Fruit fly (Drosophila melanogaster) whole organism, embryonic: Measurements from ENCODE around the gene CG33287.

Experiments
- Ada2b ChIP-seq: fragments of 200-800 bp; sonication (Bioruptor generic); IDR thresholded peaks from 2 replicates; pipeline ENCODE4 v1.3.6; 2022; ENCODE audit warnings: missing biosample characterization, missing genetic modification characterization
- Atf3 ChIP-seq: fragments of 200-800 bp; sonication (Bioruptor generic); optimal IDR thresholded peaks from 3 replicates; lab custom pipeline; 2016; ENCODE audit warnings: missing biosample characterization, missing genetic modification characterization
- C15 ChIP-seq: fragments of 200-800 bp; sonication (Bioruptor generic); IDR thresholded peaks from 3 replicates; pipeline ENCODE4 v1.3.6; 2022; ENCODE audit warnings: missing biosample characterization, missing genetic modification characterization
- CG1024 ChIP-seq: fragments of 200-800 bp; sonication (Bioruptor generic); IDR thresholded peaks from 2 replicates; pipeline ENCODE4 v1.3.6; 2022; ENCODE audit warnings: missing biosample characterization, missing genetic modification characterization
- CG11085 ChIP-seq: fragments of 200-800 bp; sonication (Bioruptor generic); IDR thresholded peaks from 2 replicates; pipeline ENCODE4 v1.3.6; 2022; ENCODE audit warnings: missing biosample characterization, missing genetic modification characterization
- CG12391 ChIP-seq: fragments of 200-800 bp; sonication (Bioruptor generic); optimal IDR thresholded peaks from 3 replicates; lab custom pipeline; 2018; ENCODE audit warnings: missing biosample characterization, mild to moderate bottlenecking, missing genetic modification characterization, moderate library complexity
- CG12769 ChIP-seq: fragments of 200-800 bp; sonication (Bioruptor generic); optimal IDR thresholded peaks from 2 replicates; lab custom pipeline; 2019; ENCODE audit warnings: missing biosample characterization, mild to moderate bottlenecking, missing genetic modification characterization, moderate library complexity
- CG13424 ChIP-seq: fragments of 200-800 bp; sonication (Bioruptor generic); optimal IDR thresholded peaks from 2 replicates; lab custom pipeline; 2019; ENCODE audit warnings: missing biosample characterization, mild to moderate bottlenecking, missing genetic modification characterization, moderate library complexity
- CG14050 ChIP-seq: fragments of 200-800 bp; sonication (Bioruptor generic); IDR thresholded peaks from 3 replicates; pipeline ENCODE4 v1.3.6; 2022; ENCODE audit warnings: missing biosample characterization, missing genetic modification characterization
- CG14860 ChIP-seq: fragments of 200-800 bp; sonication (Bioruptor generic); IDR thresholded peaks from 3 replicates; pipeline ENCODE4 v1.3.6; 2022; ENCODE audit warnings: missing biosample characterization, missing genetic modification characterization; ENCODE audit not compliant: partially characterized antibody
- CG15269 ChIP-seq: fragments of 200-800 bp; sonication (Bioruptor generic); optimal IDR thresholded peaks from 2 replicates; lab custom pipeline; 2018; ENCODE audit warnings: missing biosample characterization, mild to moderate bottlenecking, missing genetic modification characterization, moderate library complexity
- CG17912 ChIP-seq: fragments of 200-800 bp; sonication (Bioruptor generic); optimal IDR thresholded peaks from 2 replicates; lab custom pipeline; 2018; ENCODE audit warnings: missing biosample characterization, mild to moderate bottlenecking, missing genetic modification characterization
- CG18011 ChIP-seq: fragments of 200-800 bp; sonication (Bioruptor generic); optimal IDR thresholded peaks from 2 replicates; lab custom pipeline; 2017; ENCODE audit warnings: missing biosample characterization, missing genetic modification characterization, mild to moderate bottlenecking, moderate library complexity, missing genotype
- CG18262 ChIP-seq: fragments of 200-800 bp; optimal IDR thresholded peaks from 3 replicates; lab custom pipeline; 2019; ENCODE audit warnings: missing biosample characterization, mild to moderate bottlenecking, missing genetic modification characterization, moderate library complexity
- CG18764 ChIP-seq: fragments of 200-800 bp; sonication (Bioruptor generic); optimal IDR thresholded peaks from 3 replicates; lab custom pipeline; 2016; ENCODE audit warnings: missing biosample characterization, missing genetic modification characterization
- CG2712 ChIP-seq: fragments of 200-800 bp; optimal IDR thresholded peaks from 3 replicates; lab custom pipeline; 2019; ENCODE audit warnings: missing biosample characterization, mild to moderate bottlenecking, missing genetic modification characterization, moderate library complexity
- CG32532 ChIP-seq: fragments of 200-800 bp; sonication (Bioruptor generic); IDR thresholded peaks from 2 replicates; pipeline ENCODE4 v1.3.6; 2022; ENCODE audit warnings: missing biosample characterization, missing genetic modification characterization
- CG33213 ChIP-seq: fragments of 200-800 bp; sonication (Bioruptor generic); optimal IDR thresholded peaks from 3 replicates; lab custom pipeline; 2016; ENCODE audit warnings: missing biosample characterization, missing genetic modification characterization
- CG3838 ChIP-seq: fragments of 200-800 bp; sonication (Bioruptor generic); optimal IDR thresholded peaks from 3 replicates; lab custom pipeline; 2016; ENCODE audit warnings: missing biosample characterization, missing genetic modification characterization
- CG4617 ChIP-seq: fragments of 200-800 bp; sonication (Bioruptor generic); optimal IDR thresholded peaks from 3 replicates; lab custom pipeline; 2016; ENCODE audit warnings: missing biosample characterization, missing genetic modification characterization, borderline replicate concordance
- CG4730 ChIP-seq: fragments of 200-800 bp; sonication (Bioruptor generic); IDR thresholded peaks from 2 replicates; pipeline ENCODE4 v1.3.6; 2022; ENCODE audit warnings: missing biosample characterization, missing genetic modification characterization
- CG4820 ChIP-seq: fragments of 200-800 bp; sonication (Bioruptor generic); optimal IDR thresholded peaks from 3 replicates; lab custom pipeline; 2016; ENCODE audit warnings: missing biosample characterization, missing genetic modification characterization
- CG6683 ChIP-seq: fragments of 200-800 bp; sonication (Bioruptor generic); optimal IDR thresholded peaks from 2 replicates; lab custom pipeline; 2017; ENCODE audit warnings: missing biosample characterization, mild to moderate bottlenecking, missing genetic modification characterization, missing genetic modification reagents
- CG6854 ChIP-seq: fragments of 200-800 bp; sonication (Bioruptor generic); optimal IDR thresholded peaks from 3 replicates; lab custom pipeline; 2017; ENCODE audit warnings: missing biosample characterization, mild to moderate bottlenecking, missing genetic modification characterization
- CG8281 ChIP-seq: fragments of 200-800 bp; sonication (Bioruptor generic); optimal IDR thresholded peaks from 2 replicates; lab custom pipeline; 2018; ENCODE audit warnings: missing biosample characterization, mild to moderate bottlenecking, missing genetic modification characterization, moderate library complexity
- CG8478 ChIP-seq: fragments of >200 bp; optimal IDR thresholded peaks from 2 replicates; lab custom pipeline; 2018
- CG8924 ChIP-seq: fragments of 200-800 bp; optimal IDR thresholded peaks from 3 replicates; lab custom pipeline; 2019; ENCODE audit warnings: missing biosample characterization, mild to moderate bottlenecking, missing genetic modification characterization, moderate library complexity
- D ChIP-seq, 2 experiments: fragments of 200-800 bp in 1 of 2; fragments of >200 bp in 1 of 2; sonication (Bioruptor generic) in 1 of 2; optimal IDR thresholded peaks; 2 replicates in 1 of 2; 3 replicates in 1 of 2; lab custom pipeline; 2017; ENCODE audit warnings: mild to moderate bottlenecking in 1 of 2, missing biosample characterization in 1 of 2, missing genetic modification characterization in 1 of 2, missing genetic modification reagents in 1 of 2
- Dip3 ChIP-seq: fragments of 200-800 bp; sonication (Bioruptor generic); optimal IDR thresholded peaks from 3 replicates; lab custom pipeline; 2016; ENCODE audit warnings: missing biosample characterization, missing genetic modification characterization
- H15 ChIP-seq: fragments of 200-800 bp; sonication (Bioruptor generic); IDR thresholded peaks from 3 replicates; pipeline ENCODE4 v1.3.6; 2022; ENCODE audit warnings: missing biosample characterization, missing genetic modification characterization
- Hey ChIP-seq: fragments of 200-800 bp; sonication (Bioruptor generic); optimal IDR thresholded peaks from 3 replicates; lab custom pipeline; 2018; ENCODE audit warnings: missing biosample characterization, mild to moderate bottlenecking, missing genetic modification characterization
- MESR4 ChIP-seq: fragments of 200-800 bp; sonication (Bioruptor generic); optimal IDR thresholded peaks from 2 replicates; lab custom pipeline; 2018; ENCODE audit warnings: missing biosample characterization, mild to moderate bottlenecking, missing genetic modification characterization, moderate library complexity
- Med ChIP-seq: fragments of 200-800 bp; sonication (Bioruptor generic); peaks from one replicate; lab custom pipeline; 2016; ENCODE audit warnings: missing biosample characterization, missing genetic modification characterization, mild to moderate bottlenecking, inconsistent platforms, moderate library complexity
- Nf-YA ChIP-seq: fragments of 200-800 bp; sonication (Bioruptor generic); IDR thresholded peaks from 2 replicates; pipeline ENCODE4 v1.3.6; 2022; ENCODE audit warnings: missing biosample characterization, missing genetic modification characterization
- Spps ChIP-seq: fragments of 200-800 bp; sonication (Bioruptor generic); optimal IDR thresholded peaks from 2 replicates; lab custom pipeline; 2018; ENCODE audit warnings: missing biosample characterization, mild to moderate bottlenecking, missing genetic modification characterization
- al ChIP-seq: fragments of 200-800 bp; sonication (Bioruptor generic); IDR thresholded peaks from 2 replicates; pipeline ENCODE4 v1.3.6; 2022; ENCODE audit warnings: missing biosample characterization, missing genetic modification characterization
- ato ChIP-seq: fragments of 200-800 bp; sonication (Bioruptor generic); IDR thresholded peaks from 2 replicates; pipeline ENCODE4 v1.3.6; 2022; ENCODE audit warnings: missing biosample characterization, missing genetic modification characterization; ENCODE audit not compliant: partially characterized antibody
- br ChIP-seq: fragments of >200 bp; optimal IDR thresholded peaks from 2 replicates; lab custom pipeline; 2017
- chinmo ChIP-seq: fragments of 200-800 bp; sonication (Bioruptor generic); IDR thresholded peaks from 4 replicates; pipeline ENCODE4 v1.3.6; 2022; ENCODE audit warnings: missing biosample characterization, missing genetic modification characterization; ENCODE audit not compliant: partially characterized antibody
- eve ChIP-seq, 2 experiments: fragments of >200 bp; optimal IDR thresholded peaks; 2 replicates each; lab custom pipeline; 2017; ENCODE audit warnings: missing biosample characterization in 2 of 2, missing genetic modification characterization in 2 of 2
- fd64A ChIP-seq: fragments of 200-800 bp; sonication (Bioruptor generic); optimal IDR thresholded peaks from 3 replicates; lab custom pipeline; 2018; ENCODE audit warnings: missing biosample characterization, mild to moderate bottlenecking, missing genetic modification characterization
- gem ChIP-seq: fragments of 200-800 bp; sonication (Bioruptor generic); optimal IDR thresholded peaks from 2 replicates; lab custom pipeline; 2019; ENCODE audit warnings: missing biosample characterization, mild to moderate bottlenecking, missing genetic modification characterization, moderate library complexity
- ham ChIP-seq: fragments of 200-800 bp; sonication (Bioruptor generic); IDR thresholded peaks from 2 replicates; pipeline ENCODE4 v1.3.6; 2022; ENCODE audit warnings: missing biosample characterization, missing genetic modification characterization
- jigr1 ChIP-seq: fragments of 200-800 bp; sonication (Bioruptor generic); IDR thresholded peaks from 3 replicates; pipeline ENCODE4 v1.3.6; 2022; ENCODE audit warnings: missing biosample characterization, missing genetic modification characterization
- onecut ChIP-seq: fragments of 200-800 bp; sonication (Bioruptor generic); IDR thresholded peaks from 2 replicates; pipeline ENCODE4 v1.3.6; 2022; ENCODE audit warnings: missing biosample characterization, missing genetic modification characterization
- ro ChIP-seq: fragments of 200-800 bp; sonication (Bioruptor generic); IDR thresholded peaks from 2 replicates; pipeline ENCODE4 v1.3.6; 2022; ENCODE audit warnings: missing biosample characterization, missing genetic modification characterization
- schlank ChIP-seq: fragments of 200-800 bp; sonication (Bioruptor generic); optimal IDR thresholded peaks from 2 replicates; lab custom pipeline; 2018; ENCODE audit warnings: missing biosample characterization, mild to moderate bottlenecking, missing genetic modification characterization
- sens ChIP-seq: fragments of 200-800 bp; sonication (Bioruptor generic); peaks from one replicate; lab custom pipeline; 2016; ENCODE audit warnings: missing biosample characterization, missing genetic modification characterization
- sim ChIP-seq: fragments of 200-800 bp; sonication (Bioruptor generic); IDR thresholded peaks from 2 replicates; pipeline ENCODE4 v1.3.6; 2022; ENCODE audit warnings: missing biosample characterization, missing genetic modification characterization

The CG33287 gene

DNA sequence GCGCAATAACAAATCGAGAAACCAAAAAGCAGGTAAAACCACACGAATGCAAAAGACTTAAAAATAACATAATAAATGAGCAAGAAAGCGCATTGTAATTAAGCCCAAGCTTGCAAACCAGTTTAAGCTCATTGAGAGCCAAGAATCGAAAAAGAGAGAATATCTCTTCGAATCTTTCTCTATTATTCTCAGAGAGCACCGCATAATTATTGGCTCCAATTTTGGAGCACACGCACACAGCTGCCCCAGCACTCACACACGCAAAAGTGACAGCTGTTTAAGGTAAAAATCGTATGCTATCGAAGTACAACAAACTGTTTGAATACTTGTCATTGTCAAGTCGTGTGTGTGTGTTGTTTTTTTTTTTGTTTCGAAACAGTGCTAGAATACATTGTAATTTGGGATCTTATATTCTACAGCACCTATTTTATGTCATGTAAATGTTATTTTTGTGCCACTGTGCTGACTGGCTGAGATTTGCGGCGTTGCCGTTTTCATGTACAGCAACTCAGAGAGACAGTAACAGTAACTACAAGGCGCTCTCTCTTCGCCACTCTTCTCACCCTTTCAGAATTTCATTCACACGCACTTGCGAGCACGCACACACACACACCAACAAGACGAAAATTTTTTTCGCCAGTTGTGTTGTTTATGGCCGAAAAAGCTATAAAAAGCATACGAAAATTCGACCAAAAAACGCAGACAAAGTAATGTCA lies 39.1 kb upstream of the CG33287 start (continued):
- no peak for TF ChIP-seq CG18262 (tag; lab: Kevin White, UChicago)
- peak; percentile 43 for TF ChIP-seq CG6854 (GFP tag; lab: Kevin White, UChicago)
- peak; percentile 94 for TF ChIP-seq sens (GFP tag; lab: Kevin White, UChicago)
- peak; percentile 58 for TF ChIP-seq Ada2b (GFP tag; lab: Robert Waterston, UW)
- TF ChIP-seq ato (GFP tag; lab: Robert Waterston, UW) = no peak
- TF ChIP-seq CG4820 = peak; percentile 28
- no peak for TF ChIP-seq CG11085
- no peak for TF ChIP-seq br
- peak in 1 of 2 experiments; percentile 76 for TF ChIP-seq eve (GFP tag; optimal IDR thresholded peaks at IDR 0.05; lab: Kevin White, UChicago)
- 0 out of 2 replicates have a peak, but pooled peaks have one; percentile 14 for TF ChIP-seq onecut (GFP tag; lab: Robert Waterston, UW)
- TF ChIP-seq CG2712 (tag; lab: Kevin White, UChicago) = no peak
- TF ChIP-seq Hey = no peak
- TF ChIP-seq Med (GFP tag; lab: Kevin White, UChicago) = peak; percentile 84
- no peak for TF ChIP-seq CG3838 (GFP tag; lab: Kevin White, UChicago)
- TF ChIP-seq CG8924 = peak; percentile 24
- no peak; the same call in 1 of the 2 replicates for TF ChIP-seq CG4730 (GFP tag; lab: Robert Waterston, UW)
- TF ChIP-seq CG14860 (GFP tag; lab: Robert Waterston, UW) = no peak
- no peak for TF ChIP-seq schlank (tag; lab: Kevin White, UChicago)
- TF ChIP-seq CG14050 (GFP tag; lab: Robert Waterston, UW) = 0 out of 3 replicates have a peak, but pooled peaks have one; percentile 49
- peak; percentile 21 for TF ChIP-seq CG13424 (tag; lab: Kevin White, UChicago)
- peak; percentile 36 for TF ChIP-seq CG18011 (GFP tag; lab: Kevin White, UChicago)
- no peak for TF ChIP-seq CG4617 (GFP tag; lab: Kevin White, UChicago)
- peak; percentile 30 for TF ChIP-seq CG12769 (tag; lab: Kevin White, UChicago)
- peak; percentile 20 for TF ChIP-seq CG33213 (GFP tag; lab: Kevin White, UChicago)
- TF ChIP-seq CG1024 (GFP tag; lab: Robert Waterston, UW) = no peak
- no peak for TF ChIP-seq Dip3 (GFP tag; lab: Kevin White, UChicago)
- peak; percentile 72 for TF ChIP-seq CG32532 (GFP tag; lab: Robert Waterston, UW)
- TF ChIP-seq C15 (GFP tag; lab: Robert Waterston, UW) = no peak
- TF ChIP-seq ro (GFP tag; lab: Robert Waterston, UW) = no peak
- no peak for TF ChIP-seq CG8478 (lab: Kevin White, UChicago)
- 0 out of 2 replicates have a peak, but pooled peaks have one; percentile 53 for TF ChIP-seq sim
- peak; percentile 57 for TF ChIP-seq CG15269 (tag; lab: Kevin White, UChicago)
- TF ChIP-seq CG18764 (GFP tag; lab: Kevin White, UChicago) = no peak
- no peak for TF ChIP-seq Spps (tag; lab: Kevin White, UChicago)
- TF ChIP-seq chinmo = 0 out of 4 replicates have a peak, but pooled peaks have one; percentile 58
- TF ChIP-seq gem (tag; lab: Kevin White, UChicago) = peak; percentile 64
- TF ChIP-seq CG17912 (GFP tag; lab: Kevin White, UChicago) = no peak
- no peak for TF ChIP-seq jigr1 (GFP tag; lab: Robert Waterston, UW)
- TF ChIP-seq D (optimal IDR thresholded peaks at IDR 0.05; lab: Kevin White, UChicago) = no peak
- no peak for TF ChIP-seq D (GFP tag; optimal IDR thresholded peaks at IDR 0.05; lab: Kevin White, UChicago)
- TF ChIP-seq CG6683 (GFP tag; lab: Kevin White, UChicago) = no peak
- TF ChIP-seq CG12391 = peak; percentile 48
- no peak for TF ChIP-seq CG8281 (tag; lab: Kevin White, UChicago)
- 0 out of 2 replicates have a peak, but pooled peaks have one; percentile 49 for TF ChIP-seq Nf-YA (GFP tag; lab: Robert Waterston, UW)
- peak; percentile 32; the same call in 1 of the 2 replicates for TF ChIP-seq al (GFP tag; lab: Robert Waterston, UW)
- TF ChIP-seq fd64A (GFP tag; lab: Kevin White, UChicago) = peak; percentile 22
- TF ChIP-seq MESR4 (GFP tag; lab: Kevin White, UChicago) = no peak
- no peak for TF ChIP-seq Atf3
- TF ChIP-seq ham (GFP tag; lab: Robert Waterston, UW) = no peak
- peak; percentile 45; the same call in 1 of the 3 replicates for TF ChIP-seq H15
